Fruit fly (Drosophila melanogaster) whole organism, adult: ENCODE results near the gene CG3655.

ENCODE experiments used
- CG11617 ChIP-seq: fragments of 200-800 bp; sonication (Bioruptor generic); optimal IDR thresholded peaks from 2 replicates; lab custom pipeline; 2017; ENCODE audit warnings: mild to moderate bottlenecking, missing biosample characterization, missing genetic modification reagents, missing genetic modification characterization
- CG12768 ChIP-seq: fragments of 200-800 bp; sonication (Bioruptor generic); optimal IDR thresholded peaks from 2 replicates; lab custom pipeline; 2017; ENCODE audit warnings: missing biosample characterization, missing genetic modification characterization, mild to moderate bottlenecking, moderate library complexity, missing genetic modification reagents
- CG14711 ChIP-seq: fragments of 200-800 bp; sonication (Bioruptor generic); optimal IDR thresholded peaks from 2 replicates; lab custom pipeline; 2018; ENCODE audit warnings: missing biosample characterization, mild to moderate bottlenecking, missing genetic modification characterization, moderate library complexity
- CG33017 ChIP-seq: fragments of 200-800 bp; sonication (Bioruptor generic); optimal IDR thresholded peaks from 2 replicates; lab custom pipeline; 2018; ENCODE audit warnings: missing biosample characterization, mild to moderate bottlenecking, missing genetic modification characterization, moderate library complexity
- Crg-1 ChIP-seq: fragments of 200-800 bp; sonication (Bioruptor generic); optimal IDR thresholded peaks from 2 replicates; lab custom pipeline; 2016; ENCODE audit warnings: missing biosample characterization, missing genetic modification characterization
- Hr96 ChIP-seq: fragments of 200-800 bp; sonication (Bioruptor generic); optimal IDR thresholded peaks from 2 replicates; lab custom pipeline; 2016; ENCODE audit warnings: missing biosample characterization, missing genetic modification characterization
- Mnt ChIP-seq: fragments of 200-800 bp; sonication (Bioruptor generic); optimal IDR thresholded peaks from 2 replicates; lab custom pipeline; 2016; ENCODE audit warnings: missing biosample characterization, mild to moderate bottlenecking, missing genetic modification characterization
- bab1 ChIP-seq: fragments of 200-800 bp; sonication (Bioruptor generic); optimal IDR thresholded peaks from 3 replicates; lab custom pipeline; 2019; ENCODE audit warnings: missing biosample characterization, mild to moderate bottlenecking, missing genetic modification characterization, moderate library complexity
- cic ChIP-seq: fragments of 200-800 bp; sonication (Bioruptor generic); optimal IDR thresholded peaks from 2 replicates; lab custom pipeline; 2017; ENCODE audit warnings: missing biosample characterization, mild to moderate bottlenecking, missing genetic modification characterization, moderate library complexity
- cnc ChIP-seq, 2 experiments: fragments of >200 bp; optimal IDR thresholded peaks; 2 replicates each; lab custom pipeline; 2017
- kay ChIP-seq: fragments of 200-800 bp; sonication (Bioruptor generic); peaks from one replicate; lab custom pipeline; 2016; ENCODE audit warnings: missing biosample characterization, missing genetic modification characterization, borderline replicate concordance
- ovo ChIP-seq: fragments of 200-800 bp; sonication (Bioruptor generic); optimal IDR thresholded peaks from 2 replicates; lab custom pipeline; 2016; ENCODE audit warnings: missing biosample characterization, missing genetic modification characterization
- pad ChIP-seq: fragments of 200-800 bp; sonication (Bioruptor generic); optimal IDR thresholded peaks from 3 replicates; lab custom pipeline; 2017; ENCODE audit warnings: missing biosample characterization, missing genetic modification characterization, mild to moderate bottlenecking, moderate library complexity, missing genetic modification reagents
- tj ChIP-seq: fragments of 200-800 bp; sonication (Bioruptor generic); optimal IDR thresholded peaks from 3 replicates; lab custom pipeline; 2017; ENCODE audit warnings: missing biosample characterization, mild to moderate bottlenecking, missing genetic modification characterization, moderate library complexity

DNA sequence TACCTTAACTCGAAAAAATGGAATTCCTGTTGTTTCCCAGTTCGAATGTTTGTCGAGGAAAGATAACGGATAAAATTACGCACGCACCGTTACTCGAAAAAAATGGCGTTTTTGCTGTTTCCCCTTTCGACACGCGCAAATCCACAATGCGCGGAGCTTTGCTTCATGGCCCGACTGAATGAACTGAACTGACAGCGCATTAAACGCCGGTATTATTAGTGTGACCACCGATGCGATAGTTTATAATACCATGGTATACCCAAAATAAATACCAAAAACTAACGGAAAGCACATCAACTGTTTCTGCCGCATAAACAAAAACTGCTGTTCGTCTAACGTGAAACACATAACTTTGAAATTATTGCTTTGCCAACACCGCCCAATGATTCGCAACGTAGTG is 108.2 kb downstream of the CG3655 start, which contains the start of the genes CG32814, CG11638 and CG3021:
- TF ChIP-seq CG14711 (tag; lab: Kevin White, UChicago) (peak; percentile 30), Mnt (GFP tag; lab: Kevin White, UChicago) (peak; percentile 27), Hr96 (no peak), Crg-1 (no peak), CG33017 (tag; lab: Kevin White, UChicago) (no peak), pad (GFP tag; lab: Kevin White, UChicago) (peak; percentile 19), cic (GFP tag; lab: Kevin White, UChicago) (no peak), tj (GFP tag; lab: Kevin White, UChicago) (peak; percentile 84), cnc (optimal IDR thresholded peaks at IDR 0.05; lab: Kevin White, UChicago) (no peak), CG11617 (GFP tag; lab: Kevin White, UChicago) (peak; percentile 15), kay (no peak), ovo (GFP tag; lab: Kevin White, UChicago) (peak; percentile 84), CG12768 (GFP tag; lab: Kevin White, UChicago) (no peak), bab1 (GFP tag; lab: Kevin White, UChicago) (peak; percentile 60)
